Worm (Caenorhabditis elegans) whole organism, young adult: Measurements from ENCODE around the gene pak-1.

Experiments used
- ceh-91 ChIP-seq: fragments of 200-800 bp; sonication (Bioruptor generic); IDR thresholded peaks from 2 replicates; pipeline ENCODE4 v1.3.6; 2022; ENCODE audit warnings: missing genetic modification reagents, missing genetic modification characterization, missing compliant biosample characterization
- dpl-1 ChIP-seq: fragments of 150-350 bp; optimal IDR thresholded peaks from 2 replicates; lab custom pipeline; 2014; ENCODE audit warnings: missing biosample characterization, missing genetic modification reagents, missing genetic modification characterization
- sea-2 ChIP-seq: fragments of 200-800 bp; sonication (Bioruptor generic); IDR thresholded peaks from 2 replicates; pipeline ENCODE4 v1.3.6; 2022; ENCODE audit warnings: missing genetic modification characterization, missing compliant biosample characterization

DNA sequence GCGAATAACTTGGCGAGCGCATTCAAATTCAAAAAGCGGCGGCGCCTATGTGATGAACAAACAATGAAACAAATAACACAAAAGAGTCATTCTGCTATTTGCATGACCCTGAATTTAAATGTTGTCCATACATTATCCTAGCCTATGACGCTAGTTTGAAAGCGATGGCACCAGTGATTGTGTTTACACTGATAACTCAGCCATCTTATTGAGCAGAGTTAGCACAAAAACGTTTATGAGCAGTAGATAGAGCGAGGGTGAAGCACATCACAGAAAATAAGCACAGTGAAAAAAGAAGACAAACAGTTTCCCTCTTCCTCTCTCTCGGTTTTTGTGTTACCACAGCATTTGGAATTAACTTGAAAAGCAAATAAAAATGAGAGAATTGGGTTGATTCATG, 5.1 kb downstream of the pak-1 start:
- TF ChIP-seq ceh-91 = no peak
- TF ChIP-seq dpl-1 (GFP tag; lab: Kevin White, UChicago) = no peak
- TF ChIP-seq sea-2 (GFP tag; lab: Robert Waterston, UW) = no peak
